Fruit fly (Drosophila melanogaster): Measurements from ENCODE around the gene slp2.
A peak's percentile ranks its signal among the peaks of the same experiment; 100 is the strongest.

Gene slp2

DNA sequence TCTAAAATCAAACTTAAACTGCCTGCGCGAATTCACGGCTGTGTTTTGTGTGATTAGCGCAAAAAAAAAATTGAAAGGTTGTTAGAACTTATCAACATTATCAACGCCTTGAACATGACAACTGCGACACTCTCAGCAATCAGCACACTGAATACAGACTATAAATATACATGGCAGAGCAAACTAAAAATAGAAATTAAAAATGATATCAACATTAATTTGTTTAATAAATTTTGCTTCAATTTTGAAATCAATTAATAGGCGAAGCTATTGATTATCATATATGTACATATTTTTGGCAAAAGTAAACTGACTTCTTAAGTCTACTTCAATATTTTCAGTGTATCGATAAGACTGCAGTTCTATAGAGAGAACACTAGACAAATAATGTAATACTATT, 43.4 kb downstream of the slp2 start (continued):
- TF ChIP-seq CG11085 (GFP tag; IDR thresholded peaks at IDR 0.05) (peak; percentile 40; the same call in 1 of the 2 replicates), Side (GFP tag; optimal IDR thresholded peaks at IDR 0.05) (no peak), CG15073 (GFP tag; optimal IDR thresholded peaks at IDR 0.05) (no peak), caup (GFP tag; optimal IDR thresholded peaks at IDR 0.05; ENCODE audit: severe bottlenecking) (peak; percentile 22), CG3847 (GFP tag; IDR thresholded peaks at IDR 0.05) (peak; percentile 33; the same call in 1 of the 2 replicates), CG9609 (GFP tag; optimal IDR thresholded peaks at IDR 0.05) (no peak), CG12219 (GFP tag; optimal IDR thresholded peaks at IDR 0.05) (no peak), dimm (GFP tag; IDR thresholded peaks at IDR 0.05) (no peak), z (GFP tag; IDR thresholded peaks at IDR 0.05) (no peak), CrebB (tag; optimal IDR thresholded peaks at IDR 0.05) (no peak), CG10565 (GFP tag; optimal IDR thresholded peaks at IDR 0.05) (no peak), CG3065 (GFP tag; optimal IDR thresholded peaks at IDR 0.05) (no peak), Sry-δ (GFP tag; optimal IDR thresholded peaks at IDR 0.05) (no peak), CG5953 (GFP tag; IDR thresholded peaks at IDR 0.05) (no peak), Hand (GFP tag; optimal IDR thresholded peaks at IDR 0.05) (no peak), CG7372 (GFP tag; IDR thresholded peaks at IDR 0.05) (no peak), HHEX (GFP tag; optimal IDR thresholded peaks at IDR 0.05) (no peak), Bdp1 (GFP tag; optimal IDR thresholded peaks at IDR 0.05) (no peak), CG7745 (tag; optimal IDR thresholded peaks at IDR 0.05) (no peak), CG30431 (GFP tag; optimal IDR thresholded peaks at IDR 0.05) (no peak), Abd-B (GFP tag; optimal IDR thresholded peaks at IDR 0.05) (no peak), Chrac-16 (GFP tag; optimal IDR thresholded peaks at IDR 0.05) (no peak), Atf-2 (GFP tag; optimal IDR thresholded peaks at IDR 0.05) (no peak), CG9932 (GFP tag; IDR thresholded peaks at IDR 0.05) (peak; percentile 58), CHES-1-like (GFP tag; optimal IDR thresholded peaks at IDR 0.05) (no peak), CG6765 (GFP tag; optimal IDR thresholded peaks at IDR 0.05) (no peak), lbe (GFP tag; optimal IDR thresholded peaks at IDR 0.05) (peak; percentile 58), gem (tag; optimal IDR thresholded peaks at IDR 0.05) (peak; percentile 31), PHDP (tag; optimal IDR thresholded peaks at IDR 0.05) (peak; percentile 1), Rfx (GFP tag; IDR thresholded peaks at IDR 0.05) (0 out of 2 replicates have a peak, but pooled peaks have one; percentile 31), unc-4 (GFP tag; IDR thresholded peaks at IDR 0.05; ENCODE audit: partially characterized antibody) (no peak), al (GFP tag; IDR thresholded peaks at IDR 0.05) (peak; percentile 59; the same call in 1 of the 2 replicates), psq (GFP tag; optimal IDR thresholded peaks at IDR 0.05) (no peak), CG8359 (GFP tag; optimal IDR thresholded peaks at IDR 0.05; ENCODE audit: borderline replicate concordance) (no peak), CoRest (tag; optimal IDR thresholded peaks at IDR 0.05) (peak; percentile 47), Gsc (GFP tag; IDR thresholded peaks at IDR 0.05) (no peak), vfl (GFP tag; optimal IDR thresholded peaks at IDR 0.05) (no peak), CG4820 (GFP tag; optimal IDR thresholded peaks at IDR 0.05) (no peak), CG14667 (GFP tag; IDR thresholded peaks at IDR 0.05) (0 out of 2 replicates have a peak, but pooled peaks have one; percentile 17), grn (GFP tag; optimal IDR thresholded peaks at IDR 0.05) (no peak), Xrp1 (GFP tag; IDR thresholded peaks at IDR 0.05) (peak; percentile 41; the same call in 1 of the 2 replicates), CG1792 (GFP tag; optimal IDR thresholded peaks at IDR 0.05) (no peak), cad (GFP tag; optimal IDR thresholded peaks at IDR 0.05) (no peak), CG6254 (GFP tag; optimal IDR thresholded peaks at IDR 0.05) (no peak), Hr39 (optimal IDR thresholded peaks at IDR 0.05) (no peak), CG42726 (GFP tag; IDR thresholded peaks at IDR 0.05; ENCODE audit: partially characterized antibody) (no peak), hb (GFP tag; IDR thresholded peaks at IDR 0.05; ENCODE audit: partially characterized antibody) (no peak), br (optimal IDR thresholded peaks at IDR 0.05) (no peak), CG6683 (GFP tag; optimal IDR thresholded peaks at IDR 0.05) (no peak), CG9215 (GFP tag; IDR thresholded peaks at IDR 0.05) (peak; percentile 57), Kr (GFP tag; optimal IDR thresholded peaks at IDR 0.05) (no peak), CG9817 (tag; optimal IDR thresholded peaks at IDR 0.05) (peak; percentile 6)
